Worm (Caenorhabditis elegans) whole organism, early embryonic: Measurements from ENCODE around the gene fbxb-58.

Experiments used
- aly-1 ChIP-seq: sonication (generic microtip); optimal IDR thresholded peaks from 2 replicates; lab custom pipeline; 2016; ENCODE audit warnings: missing genetic modification characterization, missing compliant biosample characterization
- ama-1 ChIP-seq: fragments of 150-350 bp; optimal IDR thresholded peaks from 2 replicates; lab custom pipeline; 2014
- flt-1 ChIP-seq: fragments of 200-800 bp; sonication (Bioruptor generic); IDR thresholded peaks from 2 replicates; pipeline ENCODE4 v1.3.6; 2022; ENCODE audit warnings: missing genetic modification characterization, missing compliant biosample characterization
- scrt-1 ChIP-seq: fragments of 200-800 bp; sonication (Bioruptor generic); IDR thresholded peaks from 2 replicates; pipeline ENCODE4 v1.3.6; 2022; ENCODE audit warnings: missing genetic modification characterization, missing compliant biosample characterization
- tra-4 ChIP-seq: sonication (generic microtip); optimal IDR thresholded peaks from 2 replicates; lab custom pipeline; 2017; ENCODE audit warnings: missing genetic modification characterization, missing compliant biosample characterization

- no peak for TF ChIP-seq ama-1 (lab: Kevin White, UChicago)
- no peak for TF ChIP-seq flt-1
- no peak for TF ChIP-seq scrt-1
- no peak for TF ChIP-seq tra-4 (tag; lab: Kevin White, UChicago)
- TF ChIP-seq aly-1: no peak
Observed at ce11 chrX:1651668-1652067, 23.7 kb downstream of the fbxb-58 start, which contains the start of gene ZK380.4.
